Fruit fly (Drosophila melanogaster) whole organism, larva: ENCODE data around the gene BoYb.

ENCODE experiments used
- noc ChIP-seq: fragments of 200-800 bp; sonication (Bioruptor generic); optimal IDR thresholded peaks from 3 replicates; lab custom pipeline; 2019; ENCODE audit warnings: missing biosample characterization, mild to moderate bottlenecking, missing genetic modification characterization, moderate library complexity

BoYb gene

dm6 chr3L:22947993-22948954 is 46.6 kb downstream of the BoYb start:
- TF ChIP-seq noc, result no peak

DNA sequence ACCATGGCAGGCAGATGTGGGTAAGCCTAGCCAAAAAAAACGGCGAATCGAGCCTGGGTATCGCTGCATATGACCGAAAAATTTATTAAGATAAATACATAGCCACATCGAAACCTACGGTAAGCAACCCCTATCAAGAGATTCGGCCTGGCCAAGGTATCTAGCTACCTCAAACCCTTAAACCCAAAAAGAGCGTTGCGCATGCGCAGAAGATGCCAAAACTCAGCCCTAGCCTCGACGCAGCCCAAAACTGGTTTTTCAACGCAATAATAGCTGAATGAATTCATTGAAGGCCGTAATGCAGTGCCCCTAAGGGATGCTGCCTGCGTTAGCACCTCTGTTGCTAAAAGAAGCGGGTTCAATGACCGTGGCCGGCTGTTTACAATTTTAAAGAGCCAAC is 51.0 kb downstream of the BoYb start:
- TF ChIP-seq noc, result no peak
